Worm (Caenorhabditis elegans): Measurements from ENCODE around the gene ZC262.2.
A peak's percentile ranks its signal among the peaks of the same experiment; 100 is the strongest.

Gene ZC262.2

DNA sequence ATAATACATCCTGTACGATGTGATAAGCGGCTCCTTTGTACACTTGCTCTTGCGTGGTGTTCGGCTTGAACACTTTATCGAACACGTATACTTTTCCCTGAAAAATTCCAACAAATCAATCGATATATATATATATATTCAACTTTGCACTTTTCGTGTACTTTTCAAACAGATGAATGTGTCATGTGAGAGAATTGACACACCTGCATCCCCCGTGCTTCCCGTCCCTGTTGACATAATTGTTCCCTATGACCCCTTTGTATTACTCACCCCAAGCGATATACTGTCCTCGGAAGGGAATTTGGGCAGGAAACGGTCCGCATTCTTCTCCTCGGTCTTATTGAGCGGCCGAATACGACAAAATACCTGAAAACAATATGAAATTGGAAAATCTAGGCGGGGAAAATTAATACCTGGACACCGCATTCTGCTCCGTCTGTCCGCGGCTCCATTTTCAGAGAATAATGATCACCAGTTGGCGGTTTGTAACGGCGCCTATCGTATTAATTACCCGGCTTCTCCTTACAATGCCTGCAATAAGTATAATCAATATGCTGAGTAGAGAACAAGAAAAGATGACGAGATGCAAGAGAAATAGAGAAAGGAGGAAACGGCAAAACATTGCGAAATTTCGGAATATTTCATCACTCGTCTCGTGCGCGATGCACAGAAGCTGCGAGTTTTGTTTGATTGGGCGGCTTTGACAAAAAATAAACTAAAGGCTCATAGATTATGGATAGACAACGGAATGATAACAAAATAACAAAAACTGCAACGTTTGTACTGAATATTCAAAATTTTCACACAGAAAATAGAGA is 23.0 kb downstream of the ZC262.2 start, which contains the start of gene unc-116:
Gene unc-116 (minus strand): TSS at position 531 of the 818 bp plus-strand sequence.
- 0 out of 2 replicates have a peak, but pooled peaks have one; percentile 7 for TF ChIP-seq dox-1 (GFP tag; IDR thresholded peaks at IDR 0.05)
- peak; percentile 56 for TF ChIP-seq K12H6.12 (tag; optimal IDR thresholded peaks at IDR 0.05)
- TF ChIP-seq pha-4 (tag; optimal IDR thresholded peaks at IDR 0.05) = no peak
- TF ChIP-seq let-526 (GFP tag; IDR thresholded peaks at IDR 0.05) = 0 out of 2 replicates have a peak, but pooled peaks have one; percentile 24
- peak; percentile 5; the same call in 1 of the 2 replicates for TF ChIP-seq F33H1.4 (GFP tag; IDR thresholded peaks at IDR 0.05)
- peak; percentile 99 for TF ChIP-seq cebp-1 (GFP tag; IDR thresholded peaks at IDR 0.05)
- TF ChIP-seq cebp-1 (tag; optimal IDR thresholded peaks at IDR 0.05) = peak; percentile 100
- TF ChIP-seq ets-4 (GFP tag; optimal IDR thresholded peaks at IDR 0.05) = peak; percentile 7
- peak; percentile 34; the same call in 1 of the 2 replicates for TF ChIP-seq hmg-1.2 (GFP tag; IDR thresholded peaks at IDR 0.05)
- peak in 1 of 3 experiments; percentile 41 for TF ChIP-seq lin-35 (GFP tag; optimal IDR thresholded peaks at IDR 0.05)
- TF ChIP-seq lag-1 (GFP tag; IDR thresholded peaks at IDR 0.05) = no peak
- TF ChIP-seq gei-17 (GFP tag; optimal IDR thresholded peaks at IDR 0.05) = no peak
- peak; percentile 80 for TF ChIP-seq attf-5 (GFP tag; optimal IDR thresholded peaks at IDR 0.05)
- 0 out of 2 replicates have a peak, but pooled peaks have one; percentile 10 for TF ChIP-seq attf-3 (GFP tag; conservative IDR thresholded peaks at IDR 0.05)
- peak; percentile 8 for TF ChIP-seq ceh-79 (tag; optimal IDR thresholded peaks at IDR 0.05)

DNA sequence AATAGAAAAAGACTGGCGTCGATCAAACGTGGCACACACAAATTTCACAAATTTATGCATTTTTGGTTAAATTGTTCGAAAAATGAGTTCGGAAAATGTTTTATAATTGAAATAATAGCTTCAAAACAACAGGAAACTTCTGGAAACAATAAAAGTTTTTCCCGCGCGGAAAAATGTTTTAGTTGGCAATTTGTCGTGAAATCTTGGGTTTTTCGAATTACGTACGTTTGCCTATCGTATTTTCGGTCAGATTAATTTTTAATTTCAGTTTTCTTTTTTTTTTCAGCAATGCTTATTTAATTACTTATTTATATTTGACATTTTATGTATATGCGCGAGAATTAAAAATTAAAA is 23.6 kb downstream of the ZC262.2 start:
- no peak for TF ChIP-seq zfh-2 (GFP tag; conservative IDR thresholded peaks at IDR 0.05)
- TF ChIP-seq hsf-1 (GFP tag; IDR thresholded peaks at IDR 0.05) = peak; percentile 96
- TF ChIP-seq F49E8.2 (tag; optimal IDR thresholded peaks at IDR 0.05; ENCODE audit: insufficient read depth) = no peak
- TF ChIP-seq xnd-1 (tag; optimal IDR thresholded peaks at IDR 0.05) = peak; percentile 15
- peak; percentile 64 for TF ChIP-seq madf-8 (GFP tag; conservative IDR thresholded peaks at IDR 0.05)
- TF ChIP-seq B0019.2 (GFP tag; conservative IDR thresholded peaks at IDR 0.05) = peak; percentile 70
- TF ChIP-seq dpl-1 (GFP tag; optimal IDR thresholded peaks at IDR 0.05) = peak; percentile 73
- TF ChIP-seq somi-1 (GFP tag; optimal IDR thresholded peaks at IDR 0.05) = no peak
- TF ChIP-seq cebp-1 (GFP tag; IDR thresholded peaks at IDR 0.05) = no peak
- TF ChIP-seq cebp-1 (tag; optimal IDR thresholded peaks at IDR 0.05) = no peak
- peak; percentile 58; the same call in 1 of the 2 replicates for TF ChIP-seq ceh-91 (GFP tag; IDR thresholded peaks at IDR 0.05)
- TF ChIP-seq F33H1.4 (GFP tag; IDR thresholded peaks at IDR 0.05) = peak; percentile 61
- TF ChIP-seq madf-6 (GFP tag; IDR thresholded peaks at IDR 0.05) = peak; percentile 84
- TF ChIP-seq lag-1 (GFP tag; IDR thresholded peaks at IDR 0.05) = no peak
- TF ChIP-seq lin-54 (GFP tag; optimal IDR thresholded peaks at IDR 0.05) = peak; percentile 9
- TF ChIP-seq efl-1 (GFP tag; optimal IDR thresholded peaks at IDR 0.05) = peak; percentile 85
- no peak for TF ChIP-seq lin-26 (GFP tag; IDR thresholded peaks at IDR 0.05)
- TF ChIP-seq D2030.7 (GFP tag; IDR thresholded peaks at IDR 0.05) = peak; percentile 67
- peak; percentile 61 for TF ChIP-seq lsl-1 (GFP tag; optimal IDR thresholded peaks at IDR 0.05)
- no peak for TF ChIP-seq aptf-2 (GFP tag; conservative IDR thresholded peaks at IDR 0.05)

DNA sequence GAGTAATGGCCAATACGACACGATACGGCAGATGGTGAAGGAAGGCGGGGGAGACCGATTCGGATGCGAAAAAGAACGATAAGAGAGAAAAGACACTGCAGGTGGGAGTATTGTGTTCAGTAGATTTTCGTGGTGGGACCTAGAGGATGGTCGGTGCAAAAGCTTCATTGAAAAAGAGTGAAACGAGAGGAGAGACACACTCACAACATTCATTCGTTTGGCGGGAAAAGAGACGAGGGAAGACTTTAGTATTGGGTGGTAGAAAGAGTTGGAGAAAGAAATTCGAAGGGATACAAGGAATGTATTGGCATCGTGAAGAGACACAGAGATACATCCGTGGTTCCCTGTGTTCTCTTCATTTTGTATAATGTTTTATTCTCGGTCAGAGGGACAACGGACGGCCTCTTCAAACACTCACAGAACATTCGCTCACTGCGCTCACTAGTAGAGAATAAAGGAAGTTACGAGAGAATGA is 24.6 kb downstream of the ZC262.2 start:
- TF ChIP-seq nhr-120 (GFP tag; IDR thresholded peaks at IDR 0.05) (no peak), lin-35 (GFP tag; optimal IDR thresholded peaks at IDR 0.05) (peak in 1 of 3 experiments; percentile 50), hmg-20 (GFP tag; IDR thresholded peaks at IDR 0.05) (no peak), nfyb-1 (GFP tag; IDR thresholded peaks at IDR 0.05) (0 out of 2 replicates have a peak, but pooled peaks have one; percentile 54), hlh-12 (tag; optimal IDR thresholded peaks at IDR 0.05) (no peak), lir-1 (GFP tag; conservative IDR thresholded peaks at IDR 0.05) (no peak), mel-28 (tag; optimal IDR thresholded peaks at IDR 0.05; ENCODE audit: borderline replicate concordance) (no peak), egl-44 (GFP tag; IDR thresholded peaks at IDR 0.05) (0 out of 2 replicates have a peak, but pooled peaks have one; percentile 25), hmg-1.2 (GFP tag; IDR thresholded peaks at IDR 0.05) (peak; percentile 80; the same call in 1 of the 2 replicates), nhr-90 (tag; optimal IDR thresholded peaks at IDR 0.05) (no peak), ztf-18 (tag; optimal IDR thresholded peaks at IDR 0.05) (peak; percentile 20), ceh-91 (GFP tag; IDR thresholded peaks at IDR 0.05) (no peak), B0035.1 (tag; optimal IDR thresholded peaks at IDR 0.05) (no peak), ztf-6 (GFP tag; IDR thresholded peaks at IDR 0.05) (no peak), sdz-38 (tag; optimal IDR thresholded peaks at IDR 0.05) (no peak), cebp-1 (GFP tag; IDR thresholded peaks at IDR 0.05) (no peak), cebp-1 (tag; optimal IDR thresholded peaks at IDR 0.05) (peak; percentile 77), zim-3 (tag; optimal IDR thresholded peaks at IDR 0.05) (no peak), efl-1 (GFP tag; optimal IDR thresholded peaks at IDR 0.05) (no peak)
